Worm (Caenorhabditis elegans) whole organism, midembryonic: ENCODE results near the gene syx-16.

Experiments used
- T22C8.4 ChIP-seq: fragments of 200-800 bp; sonication (Bioruptor generic); IDR thresholded peaks from 2 replicates; pipeline ENCODE4 v1.3.6; 2022; ENCODE audit warnings: missing genetic modification characterization, missing compliant biosample characterization
- flt-1 ChIP-seq: fragments of 200-800 bp; sonication (Bioruptor generic); IDR thresholded peaks from 2 replicates; pipeline ENCODE4 v1.3.6; 2022; ENCODE audit warnings: missing genetic modification characterization, missing compliant biosample characterization
- klf-2 ChIP-seq: fragments of 200-800 bp; sonication (Bioruptor generic); conservative IDR thresholded peaks from 2 replicates; pipeline ENCODE4 v1.3.6; 2022; ENCODE audit warnings: missing genetic modification reagents, missing genetic modification characterization, missing compliant biosample characterization
- ref-1 ChIP-seq: fragments of 200-800 bp; sonication (Bioruptor generic); conservative IDR thresholded peaks from 2 replicates; pipeline ENCODE4 v1.3.6; 2022; ENCODE audit warnings: missing genetic modification reagents, missing genetic modification characterization, missing compliant biosample characterization
- ztf-29 ChIP-seq: fragments of 200-800 bp; sonication (Bioruptor generic); IDR thresholded peaks from 2 replicates; pipeline ENCODE4 v1.3.6; 2022; ENCODE audit warnings: missing genetic modification reagents, missing genetic modification characterization, missing compliant biosample characterization

DNA sequence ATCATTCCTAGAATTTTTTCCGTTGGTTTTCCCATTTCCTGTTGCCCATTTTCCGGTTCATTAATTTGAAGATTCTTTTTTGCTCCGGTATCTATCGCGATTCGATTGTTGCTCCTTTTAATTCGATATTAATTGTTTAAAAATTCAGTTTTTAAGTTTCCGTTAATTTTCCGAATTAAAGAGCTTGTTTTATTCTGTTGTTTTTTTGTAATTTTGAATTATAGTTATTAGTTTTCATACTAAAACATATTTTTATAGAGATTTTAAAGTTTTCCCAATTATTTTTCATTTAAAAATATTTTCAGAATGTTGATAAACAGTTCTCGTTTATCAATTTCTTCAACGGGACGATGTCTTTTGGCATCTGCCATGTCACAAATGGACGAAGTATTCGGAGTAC, 25.4 kb upstream of the syx-16 start, which contains the start of gene mrps-26:
- TF ChIP-seq flt-1 (no peak), ztf-29 (GFP tag; lab: Robert Waterston, UW) (no peak), T22C8.4 (GFP tag; lab: Robert Waterston, UW) (no peak), klf-2 (no peak), ref-1 (GFP tag; lab: Robert Waterston, UW) (no peak)
